Worm (Caenorhabditis elegans): ENCODE measurements around the gene Y53G8AM.7.

The Y53G8AM.7 gene

DNA sequence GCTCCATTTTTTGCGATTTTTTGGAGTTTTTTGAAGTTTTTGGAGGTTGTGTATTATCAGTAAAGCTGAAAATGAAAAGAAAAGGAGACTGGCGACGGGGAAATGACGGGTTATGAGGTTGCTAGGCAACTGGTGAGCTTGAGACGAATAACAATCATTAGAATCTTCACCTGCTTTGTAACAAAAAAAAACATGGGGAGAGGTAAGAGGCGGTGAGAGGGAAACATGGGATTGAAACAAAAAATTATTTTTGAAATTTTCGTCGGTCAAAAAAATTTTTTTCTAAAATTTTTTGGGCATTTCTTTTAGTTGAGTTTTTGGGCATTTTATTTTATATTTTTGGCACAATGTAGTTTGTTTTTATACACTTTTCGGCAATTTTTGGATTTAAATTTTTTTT is at the start of gene Y53G8AM.7:
Gene Y53G8AM.7, minus strand, starts transcription at position 101 of the 400 bp plus-strand sequence.
- TF ChIP-seq ztf-11 (tag; optimal IDR thresholded peaks at IDR 0.05) (no peak), blmp-1 (tag; optimal IDR thresholded peaks at IDR 0.05) (no peak), elt-3 (tag; optimal IDR thresholded peaks at IDR 0.05) (no peak), sem-2 (GFP tag; optimal IDR thresholded peaks at IDR 0.05) (no peak)

DNA sequence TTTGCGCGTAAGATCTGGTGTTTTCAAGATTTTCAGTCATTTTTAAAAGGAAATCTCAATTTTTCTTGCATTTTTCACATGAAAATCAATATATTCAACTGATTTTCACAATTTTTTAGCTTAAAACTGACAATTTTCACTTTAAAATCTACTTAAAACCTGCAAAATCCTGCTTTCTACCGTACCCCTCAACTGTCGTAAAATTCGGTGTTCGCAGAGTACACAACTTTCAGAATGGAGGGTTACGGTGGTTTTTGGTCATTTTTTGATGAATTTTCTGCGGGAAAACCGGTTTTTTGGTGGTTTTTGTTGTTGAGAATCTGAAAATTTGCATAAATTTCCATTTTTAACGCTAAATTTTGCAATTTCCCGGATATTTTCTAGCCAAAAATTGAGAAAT is 45.6 kb upstream of the Y53G8AM.7 start:
- no peak for TF ChIP-seq tbx-8 (GFP tag; optimal IDR thresholded peaks at IDR 0.05)
- TF ChIP-seq lsy-2 (tag; optimal IDR thresholded peaks at IDR 0.05), result peak; percentile 86

DNA sequence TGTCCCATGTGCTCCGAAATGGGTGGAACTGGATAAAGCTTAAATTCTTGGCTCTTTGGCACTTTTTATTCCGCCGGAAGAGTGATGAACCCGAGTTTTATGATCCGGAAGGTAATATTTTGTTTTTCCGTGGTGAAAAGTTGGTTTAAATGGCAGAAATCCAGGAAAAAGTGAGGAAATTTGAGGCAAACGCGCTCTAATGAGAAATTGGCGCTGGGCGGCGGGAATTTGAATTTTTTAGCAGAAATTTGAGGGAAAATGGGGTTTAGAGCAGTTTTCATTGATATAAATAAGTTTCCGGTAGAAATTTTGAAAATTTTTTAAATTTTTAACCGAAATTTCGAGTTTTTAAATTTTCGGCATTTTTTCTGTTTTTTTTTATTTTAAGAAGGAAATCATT is 45.1 kb upstream of the Y53G8AM.7 start:
- TF ChIP-seq ceh-83 (GFP tag; optimal IDR thresholded peaks at IDR 0.05) (peak; percentile 3), bed-3 (GFP tag; optimal IDR thresholded peaks at IDR 0.05) (no peak)

- TF ChIP-seq zip-8 (tag; optimal IDR thresholded peaks at IDR 0.05) (no peak), mls-2 (tag; optimal IDR thresholded peaks at IDR 0.05) (no peak), lsy-2 (tag; optimal IDR thresholded peaks at IDR 0.05) (peak; percentile 1), blmp-1 (tag; optimal IDR thresholded peaks at IDR 0.05) (no peak), unc-120 (tag; optimal IDR thresholded peaks at IDR 0.05; ENCODE audit: poor library complexity, severe bottlenecking) (no peak), ham-2 (GFP tag; optimal IDR thresholded peaks at IDR 0.05) (peak; percentile 60), drap-1 (GFP tag; optimal IDR thresholded peaks at IDR 0.05) (no peak), unc-39 (tag; optimal IDR thresholded peaks at IDR 0.05) (no peak), unc-62 (GFP tag; optimal IDR thresholded peaks at IDR 0.05) (peak; percentile 1), snpc-4 (tag; optimal IDR thresholded peaks at IDR 0.05) (no peak), lin-13 (tag; optimal IDR thresholded peaks at IDR 0.05) (no peak), ztf-11 (tag; optimal IDR thresholded peaks at IDR 0.05) (peak; percentile 2)
Measured at ce11 chrIII:3310876-3311597, 44.5 kb upstream of the Y53G8AM.7 start, which contains the start of gene ral-1. ral-1 (plus strand) TSS chrIII:3311310.

DNA sequence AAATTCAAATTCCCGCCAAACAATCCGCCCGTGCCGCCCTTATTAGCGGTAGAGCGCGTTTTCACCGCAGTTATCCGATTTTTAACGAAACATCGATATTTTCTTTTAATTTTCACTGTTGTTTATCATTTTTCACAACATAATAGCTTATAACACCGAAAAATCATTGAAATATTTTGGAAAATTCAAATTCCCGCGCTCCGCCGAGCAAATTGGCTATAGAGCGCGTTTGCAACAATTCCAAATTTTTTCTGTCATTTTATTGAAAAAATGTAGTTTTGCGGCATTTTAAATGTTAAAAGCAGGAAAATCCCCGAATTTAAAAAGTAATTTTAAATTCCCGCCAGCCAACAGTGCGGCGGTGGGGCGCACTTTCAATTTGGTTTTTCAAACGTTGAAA is 43.2 kb upstream of the Y53G8AM.7 start:
- TF ChIP-seq nhr-76 (tag; optimal IDR thresholded peaks at IDR 0.05) (no peak), ceh-43 (GFP tag; optimal IDR thresholded peaks at IDR 0.05) (no peak), tbx-8 (GFP tag; optimal IDR thresholded peaks at IDR 0.05) (no peak), snpc-4 (tag; optimal IDR thresholded peaks at IDR 0.05) (no peak), mep-1 (tag; optimal IDR thresholded peaks at IDR 0.05) (no peak), ces-1 (GFP tag; optimal IDR thresholded peaks at IDR 0.05) (no peak), zip-8 (tag; optimal IDR thresholded peaks at IDR 0.05) (no peak), unc-62 (GFP tag; optimal IDR thresholded peaks at IDR 0.05) (no peak), drap-1 (GFP tag; optimal IDR thresholded peaks at IDR 0.05) (no peak), nhr-237 (tag; optimal IDR thresholded peaks at IDR 0.05) (no peak)

DNA sequence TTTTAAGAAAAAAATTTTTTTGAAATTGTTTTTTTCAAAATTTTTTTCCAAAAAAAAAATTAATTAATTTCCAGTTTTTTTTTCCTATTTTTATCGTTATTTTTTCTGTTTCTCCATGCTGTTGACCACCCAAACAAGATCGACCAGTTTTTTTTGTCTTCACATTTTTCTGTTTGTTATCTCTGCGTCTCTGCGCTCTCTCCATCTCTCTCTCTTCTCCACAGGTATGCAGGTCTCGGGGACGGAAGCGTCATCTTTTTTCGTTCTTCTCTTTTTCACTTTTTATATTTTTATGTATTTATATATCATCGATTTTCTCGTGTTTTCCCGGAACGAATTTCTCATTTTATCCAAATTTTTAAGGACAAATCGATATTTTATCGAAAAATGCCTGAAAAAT is 42.4 kb upstream of the Y53G8AM.7 start:
- TF ChIP-seq nhr-237 (tag; optimal IDR thresholded peaks at IDR 0.05), result peak; percentile 2
- no peak for TF ChIP-seq ztf-11 (tag; optimal IDR thresholded peaks at IDR 0.05)

- TF ChIP-seq pha-4 (tag; optimal IDR thresholded peaks at IDR 0.05) (peak; percentile 76), mep-1 (tag; optimal IDR thresholded peaks at IDR 0.05) (no peak)
Measured at ce11 chrIII:3307379-3307778, 40.9 kb upstream of the Y53G8AM.7 start.

DNA sequence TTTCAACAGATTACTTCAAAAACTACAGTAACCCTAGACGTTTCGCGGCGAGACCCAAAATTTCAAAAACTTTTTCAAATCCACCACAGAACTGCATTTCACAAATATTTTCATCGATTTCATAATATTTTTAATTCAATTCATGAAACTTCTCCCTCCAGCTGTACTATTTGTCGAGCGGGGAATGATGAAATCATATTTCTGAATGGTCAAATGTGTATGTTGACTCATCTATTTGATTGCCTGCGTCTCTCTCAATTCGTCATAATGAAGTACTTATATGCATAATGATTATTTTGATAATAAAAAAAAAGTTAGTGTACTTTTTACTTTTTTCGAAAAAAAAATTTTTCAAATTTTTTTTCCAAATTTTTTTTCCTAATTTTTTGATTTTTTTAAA is 39.8 kb upstream of the Y53G8AM.7 start:
- no peak for TF ChIP-seq lsy-2 (tag; optimal IDR thresholded peaks at IDR 0.05)

DNA sequence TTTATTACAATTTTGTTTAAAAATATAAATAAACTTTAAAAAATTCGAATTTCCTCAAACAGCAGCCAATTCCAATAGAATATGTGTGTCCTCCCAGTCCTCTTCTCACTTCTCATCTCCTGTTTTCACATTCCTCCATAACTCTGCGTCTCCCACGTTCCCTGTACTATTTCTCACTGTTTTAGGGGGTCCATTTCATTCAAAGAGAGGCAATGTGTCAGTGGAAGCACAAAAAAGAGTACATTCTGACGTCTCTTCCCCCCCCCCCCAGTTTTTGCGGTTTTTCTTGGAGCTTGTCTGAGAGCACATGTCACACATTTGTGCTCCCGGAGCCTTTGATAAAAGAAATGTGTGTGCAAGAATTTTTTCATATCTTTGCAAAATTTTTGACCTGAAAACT is 38.1 kb upstream of the Y53G8AM.7 start:
- TF ChIP-seq ztf-11 (tag; optimal IDR thresholded peaks at IDR 0.05) (no peak), ces-1 (GFP tag; optimal IDR thresholded peaks at IDR 0.05) (no peak), flh-1 (GFP tag; optimal IDR thresholded peaks at IDR 0.05) (no peak), nhr-28 (tag; optimal IDR thresholded peaks at IDR 0.05) (no peak), lin-13 (tag; optimal IDR thresholded peaks at IDR 0.05) (no peak), unc-62 (GFP tag; optimal IDR thresholded peaks at IDR 0.05) (peak; percentile 45), cnd-1 (tag; optimal IDR thresholded peaks at IDR 0.05) (no peak), mls-2 (tag; optimal IDR thresholded peaks at IDR 0.05) (no peak), tbx-8 (GFP tag; optimal IDR thresholded peaks at IDR 0.05) (peak; percentile 22), elt-3 (tag; optimal IDR thresholded peaks at IDR 0.05) (no peak), nhr-12 (tag; optimal IDR thresholded peaks at IDR 0.05) (no peak), sptf-1 (tag; optimal IDR thresholded peaks at IDR 0.05) (no peak), blmp-1 (tag; optimal IDR thresholded peaks at IDR 0.05) (no peak), unc-39 (tag; optimal IDR thresholded peaks at IDR 0.05) (no peak), unc-120 (tag; optimal IDR thresholded peaks at IDR 0.05; ENCODE audit: poor library complexity, severe bottlenecking) (peak; percentile 56), ceh-43 (GFP tag; optimal IDR thresholded peaks at IDR 0.05) (no peak), pha-4 (tag; optimal IDR thresholded peaks at IDR 0.05) (no peak)
